Fruit fly (Drosophila melanogaster) whole organism, embryonic: ENCODE measurements around the gene Nf-YA.

Source experiments
- B-H1 ChIP-seq: fragments of 200-800 bp; sonication (Bioruptor generic); IDR thresholded peaks from 3 replicates; pipeline ENCODE4 v1.3.6; 2022; ENCODE audit warnings: missing biosample characterization, missing genetic modification characterization
- B-H2 ChIP-seq: fragments of 200-800 bp; sonication (Bioruptor generic); optimal IDR thresholded peaks from 2 replicates; lab custom pipeline; 2018; ENCODE audit warnings: missing biosample characterization, mild to moderate bottlenecking, missing genetic modification characterization
- BEAF-32 ChIP-seq: fragments of 200-800 bp; sonication (Bioruptor generic); optimal IDR thresholded peaks from 3 replicates; lab custom pipeline; 2017; ENCODE audit warnings: missing biosample characterization, missing genetic modification characterization, mild to moderate bottlenecking, moderate library complexity, missing genetic modification reagents
- CG10209 ChIP-seq: fragments of 200-800 bp; sonication (Bioruptor generic); optimal IDR thresholded peaks from 3 replicates; lab custom pipeline; 2017; ENCODE audit warnings: missing biosample characterization, mild to moderate bottlenecking, missing genetic modification characterization, missing genetic modification reagents
- CG1024 ChIP-seq: fragments of 200-800 bp; sonication (Bioruptor generic); IDR thresholded peaks from 2 replicates; pipeline ENCODE4 v1.3.6; 2022; ENCODE audit warnings: missing biosample characterization, missing genetic modification characterization
- CG11398 ChIP-seq: fragments of 200-800 bp; sonication (Bioruptor generic); optimal IDR thresholded peaks from 2 replicates; lab custom pipeline; 2016; ENCODE audit warnings: missing biosample characterization, missing genetic modification characterization
- CG13424 ChIP-seq: fragments of 200-800 bp; sonication (Bioruptor generic); optimal IDR thresholded peaks from 2 replicates; lab custom pipeline; 2019; ENCODE audit warnings: missing biosample characterization, mild to moderate bottlenecking, missing genetic modification characterization, moderate library complexity
- CG15011 ChIP-seq: fragments of 200-800 bp; sonication (Bioruptor generic); optimal IDR thresholded peaks from 3 replicates; lab custom pipeline; 2018; ENCODE audit warnings: missing biosample characterization, mild to moderate bottlenecking, missing genetic modification characterization
- CG1602 ChIP-seq: fragments of 200-800 bp; sonication (Bioruptor generic); optimal IDR thresholded peaks from 3 replicates; lab custom pipeline; 2016; ENCODE audit warnings: missing biosample characterization, missing genetic modification characterization
- CG17361 ChIP-seq: fragments of 200-800 bp; sonication (Bioruptor generic); IDR thresholded peaks from 3 replicates; pipeline ENCODE4 v1.3.6; 2022; ENCODE audit warnings: missing biosample characterization, missing genetic modification characterization
- CG17568 ChIP-seq: fragments of 200-800 bp; sonication (Bioruptor generic); optimal IDR thresholded peaks from 2 replicates; lab custom pipeline; 2018; ENCODE audit warnings: missing biosample characterization, mild to moderate bottlenecking, missing genetic modification characterization, moderate library complexity
- CG2129 ChIP-seq: fragments of 200-800 bp; sonication (Bioruptor generic); IDR thresholded peaks from 2 replicates; pipeline ENCODE4 v1.3.6; 2022; ENCODE audit warnings: missing biosample characterization, missing genetic modification characterization; ENCODE audit not compliant: partially characterized antibody
- CG2678 ChIP-seq: fragments of 200-800 bp; sonication (Bioruptor generic); optimal IDR thresholded peaks from 3 replicates; lab custom pipeline; 2019; ENCODE audit warnings: missing biosample characterization, mild to moderate bottlenecking, missing genetic modification characterization, moderate library complexity
- CG34422 ChIP-seq: fragments of 200-800 bp; sonication (Bioruptor generic); IDR thresholded peaks from 3 replicates; pipeline ENCODE4 v1.3.6; 2022; ENCODE audit warnings: missing biosample characterization, missing genetic modification characterization
- CG4328 ChIP-seq: fragments of 200-800 bp; sonication (Bioruptor generic); optimal IDR thresholded peaks from 3 replicates; lab custom pipeline; 2017; ENCODE audit warnings: missing biosample characterization, missing genetic modification reagents, missing genetic modification characterization
- CG4404 ChIP-seq: fragments of 200-800 bp; sonication (Bioruptor generic); IDR thresholded peaks from 2 replicates; pipeline ENCODE4 v1.3.6; 2022; ENCODE audit warnings: missing biosample characterization, missing genetic modification characterization
- CG6765 ChIP-seq: fragments of 200-800 bp; sonication (Bioruptor generic); optimal IDR thresholded peaks from 3 replicates; lab custom pipeline; 2017; ENCODE audit warnings: missing biosample characterization, mild to moderate bottlenecking, missing genetic modification characterization
- CG8924 ChIP-seq: fragments of 200-800 bp; optimal IDR thresholded peaks from 3 replicates; lab custom pipeline; 2019; ENCODE audit warnings: missing biosample characterization, mild to moderate bottlenecking, missing genetic modification characterization, moderate library complexity
- CG9437 ChIP-seq: fragments of 200-800 bp; sonication (Bioruptor generic); optimal IDR thresholded peaks from 2 replicates; lab custom pipeline; 2018; ENCODE audit warnings: missing biosample characterization, mild to moderate bottlenecking, missing genetic modification characterization
- Dbx ChIP-seq: fragments of 200-800 bp; sonication (Bioruptor generic); IDR thresholded peaks from 3 replicates; pipeline ENCODE4 v1.3.6; 2022; ENCODE audit warnings: missing biosample characterization, missing genetic modification characterization
- Deaf1 ChIP-seq: fragments of 200-800 bp; optimal IDR thresholded peaks from 3 replicates; lab custom pipeline; 2019; ENCODE audit warnings: missing biosample characterization, mild to moderate bottlenecking, missing genetic modification characterization, moderate library complexity
- Dfd ChIP-seq, 2 experiments: fragments of >200 bp; optimal IDR thresholded peaks; 2 replicates each; lab custom pipeline; 2017; ENCODE audit warnings: missing biosample characterization in 2 of 2, missing genetic modification characterization in 2 of 2
- H2.0 ChIP-seq: fragments of 200-800 bp; sonication (Bioruptor generic); IDR thresholded peaks from 2 replicates; pipeline ENCODE4 v1.3.6; 2022; ENCODE audit warnings: missing biosample characterization, missing genetic modification characterization
- HHEX ChIP-seq: fragments of 200-800 bp; sonication (Bioruptor generic); optimal IDR thresholded peaks from 3 replicates; lab custom pipeline; 2017; ENCODE audit warnings: missing biosample characterization, mild to moderate bottlenecking, missing genetic modification characterization, missing genetic modification reagents
- HmgZ ChIP-seq: fragments of 200-800 bp; sonication (Bioruptor generic); optimal IDR thresholded peaks from 2 replicates; lab custom pipeline; 2018; ENCODE audit warnings: missing biosample characterization, mild to moderate bottlenecking, missing genetic modification characterization
- Hsf ChIP-seq: fragments of 200-800 bp; sonication (Bioruptor generic); optimal IDR thresholded peaks from 3 replicates; lab custom pipeline; 2016; ENCODE audit warnings: missing biosample characterization, missing genetic modification characterization
- Myb ChIP-seq: fragments of 200-800 bp; sonication (Bioruptor generic); optimal IDR thresholded peaks from 2 replicates; lab custom pipeline; 2016; ENCODE audit warnings: missing biosample characterization, missing genetic modification characterization
- Sin3A ChIP-seq: fragments of >200 bp; optimal IDR thresholded peaks from 2 replicates; lab custom pipeline; 2018
- Stat92E ChIP-seq, 3 experiments: fragments of >200 bp in 2 of 3; fragments of 200-800 bp in 1 of 3; sonication (Bioruptor generic) in 1 of 3; optimal IDR thresholded peaks; 2 replicates each; lab custom pipeline; 2017 to 2019; ENCODE audit warnings: missing biosample characterization in 3 of 3, missing genetic modification characterization in 3 of 3, mild to moderate bottlenecking in 1 of 3, moderate library complexity in 1 of 3
- Xbp1 ChIP-seq: fragments of 200-800 bp; sonication (Bioruptor generic); optimal IDR thresholded peaks from 3 replicates; lab custom pipeline; 2016; ENCODE audit warnings: missing biosample characterization, mild to moderate bottlenecking, missing genetic modification characterization
- al ChIP-seq: fragments of 200-800 bp; sonication (Bioruptor generic); IDR thresholded peaks from 2 replicates; pipeline ENCODE4 v1.3.6; 2022; ENCODE audit warnings: missing biosample characterization, missing genetic modification characterization
- crp ChIP-seq, 2 experiments: fragments of 200-800 bp; sonication (Bioruptor generic); optimal IDR thresholded peaks; 2 replicates in 1 of 2; 3 replicates in 1 of 2; lab custom pipeline; 2017; ENCODE audit warnings: missing biosample characterization in 2 of 2, missing genetic modification characterization in 2 of 2, mild to moderate bottlenecking in 1 of 2, moderate library complexity in 1 of 2
- dan ChIP-seq: fragments of 200-800 bp; sonication (Bioruptor generic); IDR thresholded peaks from 2 replicates; pipeline ENCODE4 v1.3.6; 2022; ENCODE audit warnings: missing biosample characterization, missing genetic modification characterization
- fd96Cb ChIP-seq: fragments of 200-800 bp; sonication (Bioruptor generic); optimal IDR thresholded peaks from 2 replicates; lab custom pipeline; 2018; ENCODE audit warnings: missing biosample characterization, mild to moderate bottlenecking, missing genetic modification characterization, moderate library complexity
- gfzf ChIP-seq: fragments of 200-800 bp; sonication (Bioruptor generic); optimal IDR thresholded peaks from 2 replicates; lab custom pipeline; 2016; ENCODE audit warnings: missing biosample characterization, mild to moderate bottlenecking, missing genetic modification characterization, moderate library complexity
- klu ChIP-seq: fragments of 200-800 bp; sonication (Bioruptor generic); IDR thresholded peaks from 2 replicates; pipeline ENCODE4 v1.3.6; 2022; ENCODE audit warnings: missing biosample characterization, missing genetic modification characterization
- lmd ChIP-seq: fragments of 200-800 bp; sonication (Bioruptor generic); IDR thresholded peaks from 2 replicates; pipeline ENCODE4 v1.3.6; 2022; ENCODE audit warnings: missing biosample characterization, missing genetic modification characterization
- mirr ChIP-seq: fragments of 200-800 bp; sonication (Bioruptor generic); optimal IDR thresholded peaks from 3 replicates; lab custom pipeline; 2018; ENCODE audit warnings: missing biosample characterization, mild to moderate bottlenecking, missing genetic modification characterization
- pb ChIP-seq: fragments of 200-800 bp; sonication (Bioruptor generic); optimal IDR thresholded peaks from 3 replicates; lab custom pipeline; 2016; ENCODE audit warnings: missing biosample characterization, missing genetic modification characterization
- phol ChIP-seq: fragments of 200-800 bp; sonication (Bioruptor generic); optimal IDR thresholded peaks from 3 replicates; lab custom pipeline; 2018; ENCODE audit warnings: missing biosample characterization, mild to moderate bottlenecking, missing genetic modification characterization, moderate library complexity
- pzg ChIP-seq: fragments of 200-800 bp; sonication (Bioruptor generic); optimal IDR thresholded peaks from 3 replicates; lab custom pipeline; 2018; ENCODE audit warnings: missing biosample characterization, mild to moderate bottlenecking, missing genetic modification characterization, moderate library complexity
- rib ChIP-seq: fragments of 200-800 bp; sonication (Bioruptor generic); IDR thresholded peaks from 2 replicates; pipeline ENCODE4 v1.3.6; 2022; ENCODE audit warnings: missing biosample characterization, missing genetic modification characterization
- run ChIP-seq: fragments of 200-800 bp; sonication (Bioruptor generic); optimal IDR thresholded peaks from 3 replicates; lab custom pipeline; 2018; ENCODE audit warnings: missing biosample characterization, mild to moderate bottlenecking, missing genetic modification characterization
- seq ChIP-seq: fragments of 200-800 bp; sonication (Bioruptor generic); IDR thresholded peaks from 2 replicates; pipeline ENCODE4 v1.3.6; 2022; ENCODE audit warnings: missing biosample characterization, missing genetic modification characterization
- slou ChIP-seq: fragments of 200-800 bp; sonication (Bioruptor generic); optimal IDR thresholded peaks from 3 replicates; lab custom pipeline; 2016; ENCODE audit warnings: missing biosample characterization, missing genetic modification characterization
- slp2 ChIP-seq: fragments of 200-800 bp; sonication (Bioruptor generic); optimal IDR thresholded peaks from 2 replicates; lab custom pipeline; 2016; ENCODE audit warnings: missing biosample characterization, missing genetic modification characterization
- sug ChIP-seq: fragments of 200-800 bp; optimal IDR thresholded peaks from 2 replicates; lab custom pipeline; 2019; ENCODE audit warnings: missing biosample characterization, mild to moderate bottlenecking, missing genetic modification characterization, moderate library complexity
- twi ChIP-seq: fragments of 200-800 bp; optimal IDR thresholded peaks from 2 replicates; lab custom pipeline; 2019; ENCODE audit warnings: missing biosample characterization, mild to moderate bottlenecking, missing genetic modification characterization, moderate library complexity
- vfl ChIP-seq: fragments of 200-800 bp; sonication (Bioruptor generic); optimal IDR thresholded peaks from 2 replicates; lab custom pipeline; 2016; ENCODE audit warnings: missing biosample characterization, missing genetic modification characterization
- vvl ChIP-seq: fragments of 200-800 bp; sonication (Bioruptor generic); IDR thresholded peaks from 2 replicates; pipeline ENCODE4 v1.3.6; 2022; ENCODE audit warnings: missing biosample characterization, missing genetic modification characterization

Nf-YA gene

DNA sequence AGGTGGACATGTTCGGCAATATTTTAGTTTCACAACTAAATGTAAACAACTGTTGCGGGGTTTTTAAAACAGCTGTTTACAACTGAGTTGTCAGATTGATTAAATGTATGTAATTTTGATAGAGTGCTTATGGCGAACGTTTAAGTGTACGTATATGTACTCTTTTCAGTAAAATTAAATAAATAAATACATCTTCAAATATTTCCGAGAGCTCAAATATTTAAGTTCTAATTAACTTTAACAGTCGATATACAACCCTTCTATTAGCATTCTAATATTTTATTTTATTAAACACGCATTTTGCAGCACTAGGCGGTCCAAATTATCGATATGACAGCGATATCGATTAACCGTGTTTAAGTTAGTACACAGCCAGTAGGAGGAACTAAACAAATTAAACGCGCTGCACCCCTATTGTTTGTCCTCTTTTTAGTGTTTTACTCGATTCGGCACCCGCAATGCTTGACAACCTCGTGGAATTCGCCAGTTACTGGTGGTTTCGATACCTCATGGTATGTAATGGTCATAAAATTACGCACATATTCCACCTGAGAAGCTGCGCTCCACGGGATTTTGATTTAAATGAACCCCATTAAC, 9.6 kb upstream of the Nf-YA start, which contains the start of the genes CG3448 and ghi (continued):
- TF ChIP-seq CG34422 (GFP tag; lab: Robert Waterston, UW): peak; percentile 58; the same call in 1 of the 3 replicates
- peak; percentile 69 for TF ChIP-seq pzg
- peak; percentile 49; the same call in 1 of the 2 replicates for TF ChIP-seq CG4404 (GFP tag; lab: Robert Waterston, UW)
- peak; percentile 59 for TF ChIP-seq mirr
- peak; percentile 64 for TF ChIP-seq HHEX (GFP tag; lab: Kevin White, UChicago)
- TF ChIP-seq CG10209: no peak
- TF ChIP-seq al: peak; percentile 59; the same call in 1 of the 2 replicates
- TF ChIP-seq run (tag; lab: Kevin White, UChicago): no peak
- peak; percentile 74 for TF ChIP-seq HmgZ
- peak; percentile 62 for TF ChIP-seq CG4328
- no peak for TF ChIP-seq CG6765 (GFP tag; lab: Kevin White, UChicago)
- TF ChIP-seq CG8924 (tag; lab: Kevin White, UChicago): peak; percentile 51
- TF ChIP-seq klu (GFP tag; lab: Robert Waterston, UW): no peak
- no peak for TF ChIP-seq dan (GFP tag; lab: Robert Waterston, UW)
- TF ChIP-seq slp2 (GFP tag; lab: Kevin White, UChicago): no peak
- peak; percentile 81 for TF ChIP-seq CG2678 (tag; lab: Kevin White, UChicago)
- peak; percentile 45 for TF ChIP-seq B-H2 (GFP tag; lab: Kevin White, UChicago)
- peak; percentile 23 for TF ChIP-seq sug (tag; lab: Kevin White, UChicago)
- peak; percentile 35 for TF ChIP-seq Hsf (GFP tag; lab: Kevin White, UChicago)
- peak; percentile 61 for TF ChIP-seq CG13424 (tag; lab: Kevin White, UChicago)
- TF ChIP-seq crp (GFP tag; optimal IDR thresholded peaks at IDR 0.05; lab: Kevin White, UChicago): peak; percentile 13 to 84
- peak in 1 of 3 experiments; percentile 39 for TF ChIP-seq Stat92E (GFP tag; optimal IDR thresholded peaks at IDR 0.05; lab: Kevin White, UChicago)
- TF ChIP-seq slou (GFP tag; lab: Kevin White, UChicago): peak; percentile 34
- peak; percentile 87 for TF ChIP-seq phol
- no peak for TF ChIP-seq rib (GFP tag; lab: Robert Waterston, UW)
- no peak for TF ChIP-seq pb (GFP tag; lab: Kevin White, UChicago)
- TF ChIP-seq CG17568 (GFP tag; lab: Kevin White, UChicago): no peak
- TF ChIP-seq CG2129 (GFP tag; lab: Robert Waterston, UW): 0 out of 2 replicates have a peak, but pooled peaks have one; percentile 29
- peak; percentile 73 for TF ChIP-seq CG17361 (GFP tag; lab: Robert Waterston, UW)
- TF ChIP-seq twi (tag; lab: Kevin White, UChicago): peak; percentile 13
- no peak for TF ChIP-seq Dfd (GFP tag; optimal IDR thresholded peaks at IDR 0.05; lab: Kevin White, UChicago)
- no peak for TF ChIP-seq CG11398
- TF ChIP-seq vvl (GFP tag; lab: Robert Waterston, UW): peak; percentile 55
- peak; percentile 73 for TF ChIP-seq lmd (GFP tag; lab: Robert Waterston, UW)
- TF ChIP-seq CG15011 (GFP tag; lab: Kevin White, UChicago): peak; percentile 51
- TF ChIP-seq fd96Cb (tag; lab: Kevin White, UChicago): peak; percentile 32
- peak; percentile 72 for TF ChIP-seq BEAF-32 (GFP tag; lab: Kevin White, UChicago)
- TF ChIP-seq Sin3A (lab: Kevin White, UChicago): no peak
- TF ChIP-seq vfl (GFP tag; lab: Kevin White, UChicago): peak; percentile 14
- TF ChIP-seq gfzf (GFP tag; lab: Kevin White, UChicago): peak; percentile 1
- peak; percentile 78 for TF ChIP-seq Dbx
- TF ChIP-seq B-H1: peak; percentile 13; the same call in 1 of the 3 replicates
- no peak for TF ChIP-seq CG1024 (GFP tag; lab: Robert Waterston, UW)
- no peak for TF ChIP-seq CG1602 (GFP tag; lab: Kevin White, UChicago)
- TF ChIP-seq Xbp1 (GFP tag; lab: Kevin White, UChicago): peak; percentile 42
- peak; percentile 87 for TF ChIP-seq Myb
- TF ChIP-seq seq (GFP tag; lab: Robert Waterston, UW): no peak
- peak; percentile 25 for TF ChIP-seq Deaf1
- TF ChIP-seq CG9437 (GFP tag; lab: Kevin White, UChicago): no peak
- no peak for TF ChIP-seq H2.0 (GFP tag; lab: Robert Waterston, UW)
